Fruit fly (Drosophila melanogaster) whole organism: Measurements from ENCODE around the gene Dup99B.

Experiments used
- CG8478 ChIP-seq: fragments of >200 bp; optimal IDR thresholded peaks from 2 replicates; lab custom pipeline; 2018; ENCODE audit warnings: inconsistent platforms
- Dll ChIP-seq: fragments of >200 bp; optimal IDR thresholded peaks from 2 replicates; lab custom pipeline; 2017
- EcR ChIP-seq, 2 experiments: fragments of >200 bp; optimal IDR thresholded peaks; 2 replicates each; lab custom pipeline; 2017; ENCODE audit warnings: missing biosample characterization in 2 of 2, missing genetic modification characterization in 2 of 2, missing genetic modification reagents in 2 of 2
- pan ChIP-seq: fragments of >200 bp; optimal IDR thresholded peaks from 2 replicates; lab custom pipeline; 2017
- psq ChIP-seq: fragments of >200 bp; optimal IDR thresholded peaks from 2 replicates; lab custom pipeline; 2017
- usp ChIP-seq: fragments of >200 bp; optimal IDR thresholded peaks from 2 replicates; lab custom pipeline; 2017; ENCODE audit warnings: missing biosample characterization, missing genetic modification characterization, mixed read lengths

dm6 chr3R:29718363-29718762, 3.2 kb upstream of the Dup99B start, which contains the start of gene CG15506:
- TF ChIP-seq psq (lab: Kevin White, UChicago) (no peak), EcR (GFP tag; optimal IDR thresholded peaks at IDR 0.05; lab: Kevin White, UChicago) (no peak), Dll (lab: Kevin White, UChicago) (no peak), CG8478 (lab: Kevin White, UChicago) (no peak), pan (no peak), usp (GFP tag; lab: Kevin White, UChicago) (no peak)
